Worm (Caenorhabditis elegans) whole organism, young adult: ENCODE data around the gene F55G11.2.

Experiments
- B0035.1 ChIP-seq: sonication (generic microtip); optimal IDR thresholded peaks from 2 replicates; lab custom pipeline; 2016; ENCODE audit warnings: missing genetic modification characterization, mild to moderate bottlenecking, missing compliant biosample characterization, missing genotype, missing genetic modification reagents
- B0261.1 ChIP-seq: sonication (generic microtip); optimal IDR thresholded peaks from 2 replicates; lab custom pipeline; 2016; ENCODE audit warnings: mild to moderate bottlenecking, missing genetic modification characterization, moderate library complexity, missing compliant biosample characterization
- F37B4.10 ChIP-seq: fragments of 200-800 bp; sonication (Bioruptor generic); IDR thresholded peaks from 2 replicates; pipeline ENCODE4 v1.3.6; 2022; ENCODE audit warnings: missing genetic modification characterization, missing compliant biosample characterization
- F39B2.1 ChIP-seq: fragments of 200-800 bp; sonication (Bioruptor generic); IDR thresholded peaks from 2 replicates; pipeline ENCODE4 v1.3.6; 2022; ENCODE audit warnings: missing genetic modification reagents, missing genetic modification characterization, missing compliant biosample characterization
- F55B11.4 ChIP-seq: sonication (generic microtip); optimal IDR thresholded peaks from 2 replicates; lab custom pipeline; 2016; ENCODE audit warnings: missing compliant biosample characterization, missing genetic modification characterization, borderline replicate concordance; ENCODE audit not compliant: insufficient read depth
- Y53F4B.3 ChIP-seq: fragments of 200-800 bp; sonication (Bioruptor generic); IDR thresholded peaks from 2 replicates; pipeline ENCODE4 v1.3.6; 2022; ENCODE audit warnings: missing genetic modification reagents, missing genetic modification characterization, missing compliant biosample characterization
- Y95B8A.8 ChIP-seq: fragments of 200-800 bp; sonication (Bioruptor generic); IDR thresholded peaks from 2 replicates; pipeline ENCODE4 v1.3.6; 2022; ENCODE audit warnings: missing genetic modification reagents, missing genetic modification characterization, missing compliant biosample characterization
- ZK185.1 ChIP-seq: sonication (generic microtip); optimal IDR thresholded peaks from 2 replicates; lab custom pipeline; 2016; ENCODE audit warnings: mild to moderate bottlenecking, missing genetic modification characterization, missing compliant biosample characterization; ENCODE audit not compliant: poor library complexity, severe bottlenecking
- akir-1 ChIP-seq: fragments of 200-800 bp; sonication (Bioruptor generic); optimal IDR thresholded peaks from 2 replicates; lab custom pipeline; 2018; ENCODE audit warnings: mild to moderate bottlenecking, missing genetic modification characterization, moderate library complexity, missing compliant biosample characterization
- chd-7 ChIP-seq: sonication (generic microtip); optimal IDR thresholded peaks from 2 replicates; lab custom pipeline; 2016; ENCODE audit warnings: mild to moderate bottlenecking, missing genetic modification characterization, moderate library complexity, missing compliant biosample characterization
- hlh-12 ChIP-seq: sonication (generic microtip); optimal IDR thresholded peaks from 2 replicates; lab custom pipeline; 2016; ENCODE audit warnings: missing genetic modification characterization, missing compliant biosample characterization
- hlh-26 ChIP-seq: fragments of 200-800 bp; sonication (Bioruptor generic); conservative IDR thresholded peaks from 2 replicates; pipeline ENCODE4 v1.3.6; 2022; ENCODE audit warnings: missing genetic modification reagents, missing genetic modification characterization, missing compliant biosample characterization
- hmg-1.2 ChIP-seq: fragments of 200-800 bp; sonication (Bioruptor generic); IDR thresholded peaks from 2 replicates; pipeline ENCODE4 v1.3.6; 2022; ENCODE audit warnings: missing genetic modification reagents, missing genetic modification characterization, missing compliant biosample characterization
- hrde-1 ChIP-seq: sonication (generic microtip); optimal IDR thresholded peaks from 2 replicates; lab custom pipeline; 2016; ENCODE audit warnings: missing genetic modification characterization, mild to moderate bottlenecking, missing compliant biosample characterization, moderate library complexity, missing genotype, missing genetic modification reagents, borderline replicate concordance
- let-526 ChIP-seq: fragments of 200-800 bp; sonication (Bioruptor generic); IDR thresholded peaks from 2 replicates; pipeline ENCODE4 v1.3.6; 2022; ENCODE audit warnings: missing genetic modification reagents, missing genetic modification characterization, missing compliant biosample characterization
- let-607 ChIP-seq, 2 experiments: fragments of 200-800 bp in 1 of 2; sonication (Bioruptor generic) in 1 of 2; sonication (generic microtip) in 1 of 2; optimal IDR thresholded peaks; 2 replicates each; lab custom pipeline; 2016 to 2018; ENCODE audit warnings: mild to moderate bottlenecking in 2 of 2, missing compliant biosample characterization in 2 of 2, missing genetic modification characterization in 2 of 2, moderate library complexity in 2 of 2, missing genotype in 1 of 2
- lin-26 ChIP-seq: fragments of 200-800 bp; sonication (Bioruptor generic); IDR thresholded peaks from 2 replicates; pipeline ENCODE4 v1.3.6; 2022; ENCODE audit warnings: missing genetic modification reagents, missing genetic modification characterization, missing compliant biosample characterization
- lin-35 ChIP-seq, 3 experiments: fragments of 150-350 bp in 2 of 3; sonication (generic microtip) in 1 of 3; optimal IDR thresholded peaks; 2 replicates each; lab custom pipeline; 2014 to 2018; ENCODE audit warnings: missing biosample characterization in 3 of 3, missing genetic modification characterization in 3 of 3, missing genetic modification reagents in 3 of 3
- lin-40 ChIP-seq: sonication (generic microtip); optimal IDR thresholded peaks from 2 replicates; lab custom pipeline; 2016; ENCODE audit warnings: missing genetic modification characterization, mild to moderate bottlenecking, missing compliant biosample characterization, missing genotype, missing genetic modification reagents
- lin-54 ChIP-seq: fragments of 200-800 bp; sonication (Bioruptor generic); optimal IDR thresholded peaks from 2 replicates; lab custom pipeline; 2018; ENCODE audit warnings: mild to moderate bottlenecking, missing genetic modification characterization, missing compliant biosample characterization
- lsy-27 ChIP-seq: sonication (generic microtip); optimal IDR thresholded peaks from 2 replicates; lab custom pipeline; 2017; ENCODE audit warnings: missing genetic modification characterization, mild to moderate bottlenecking, missing compliant biosample characterization, antibody characterized with exemption, missing genotype, borderline replicate concordance; ENCODE audit not compliant: insufficient read depth
- madf-10 ChIP-seq: sonication (generic microtip); optimal IDR thresholded peaks from 2 replicates; lab custom pipeline; 2016; ENCODE audit warnings: mild to moderate bottlenecking, missing genetic modification characterization, missing compliant biosample characterization
- mes-4 ChIP-seq: sonication (generic microtip); optimal IDR thresholded peaks from 2 replicates; lab custom pipeline; 2016; ENCODE audit warnings: missing genotype, missing genetic modification characterization, missing compliant biosample characterization
- nfya-1 ChIP-seq: sonication (generic microtip); optimal IDR thresholded peaks from 2 replicates; lab custom pipeline; 2017; ENCODE audit warnings: antibody characterized with exemption, missing compliant biosample characterization, missing genetic modification characterization, borderline replicate concordance; ENCODE audit not compliant: insufficient read depth
- nhr-90 ChIP-seq: sonication (generic microtip); optimal IDR thresholded peaks from 2 replicates; lab custom pipeline; 2016; ENCODE audit warnings: missing genotype, mild to moderate bottlenecking, missing genetic modification characterization, missing compliant biosample characterization
- rpc-1 ChIP-seq, 2 experiments: fragments of 150-350 bp in 1 of 2; sonication (generic microtip) in 1 of 2; optimal IDR thresholded peaks; 2 replicates each; lab custom pipeline; 2014 to 2018; ENCODE audit warnings: missing biosample characterization in 1 of 2, missing genetic modification characterization in 1 of 2, missing genetic modification reagents in 1 of 2, missing genotype in 1 of 2
- snpc-4 ChIP-seq, 5 experiments: fragments of 150-350 bp in 1 of 5; sonication (generic microtip) in 4 of 5; optimal IDR thresholded peaks; 2 replicates each; lab custom pipeline; 2014 to 2018; ENCODE audit warnings: missing genetic modification characterization in 5 of 5, missing biosample characterization in 3 of 5, antibody characterized with exemption in 2 of 5, mild to moderate bottlenecking in 2 of 5, missing compliant biosample characterization in 2 of 5, missing genotype in 2 of 5, moderate library complexity in 2 of 5, missing genetic modification reagents in 1 of 5
- tlf-1 ChIP-seq: fragments of 200-800 bp; sonication (Bioruptor generic); optimal IDR thresholded peaks from 2 replicates; lab custom pipeline; 2018; ENCODE audit warnings: mild to moderate bottlenecking, missing genetic modification characterization, missing compliant biosample characterization
- ztf-22 ChIP-seq: fragments of 200-800 bp; sonication (Bioruptor generic); optimal IDR thresholded peaks from 2 replicates; lab custom pipeline; 2018; ENCODE audit warnings: mild to moderate bottlenecking, missing genetic modification characterization, moderate library complexity, missing compliant biosample characterization
- ztf-26 ChIP-seq: sonication (generic microtip); optimal IDR thresholded peaks from 2 replicates; lab custom pipeline; 2017; ENCODE audit warnings: missing genetic modification characterization, missing compliant biosample characterization
- ztf-28 ChIP-seq: fragments of 200-800 bp; sonication (Bioruptor generic); IDR thresholded peaks from 2 replicates; pipeline ENCODE4 v1.3.6; 2022; ENCODE audit warnings: missing genetic modification reagents, missing genetic modification characterization, missing compliant biosample characterization
- ztf-6 ChIP-seq: fragments of 200-800 bp; sonication (Bioruptor generic); IDR thresholded peaks from 2 replicates; pipeline ENCODE4 v1.3.6; 2022; ENCODE audit warnings: missing genetic modification reagents, missing genetic modification characterization, missing compliant biosample characterization

Gene F55G11.2

ce11 chrIV:12946488-12946887 is 22.6 kb downstream of the F55G11.2 start, which contains the start of gene F55G11.1:
Gene F55G11.1 (minus strand): TSS chrIV:12946588.
- TF ChIP-seq lin-54 (GFP tag; lab: Kevin White, UChicago) = no peak
- no peak for TF ChIP-seq let-526 (GFP tag; lab: Robert Waterston, UW)

- no peak for TF ChIP-seq lin-35 (GFP tag; optimal IDR thresholded peaks at IDR 0.05; lab: Kevin White, UChicago)
- TF ChIP-seq rpc-1 (optimal IDR thresholded peaks at IDR 0.05; lab: Kevin White, UChicago) = no peak
- TF ChIP-seq rpc-1 (tag; optimal IDR thresholded peaks at IDR 0.05; lab: Kevin White, UChicago) = no peak
- TF ChIP-seq F37B4.10 (GFP tag; lab: Robert Waterston, UW) = no peak
- TF ChIP-seq lsy-27 (tag; lab: Kevin White, UChicago) = no peak
- no peak for TF ChIP-seq ztf-26 (tag; lab: Kevin White, UChicago)
- TF ChIP-seq ZK185.1 = no peak
- TF ChIP-seq F55B11.4 (tag; lab: Kevin White, UChicago) = no peak
- no peak for TF ChIP-seq snpc-4 (GFP tag; optimal IDR thresholded peaks at IDR 0.05; lab: Kevin White, UChicago)
- no peak for TF ChIP-seq snpc-4 (tag; optimal IDR thresholded peaks at IDR 0.05; lab: Kevin White, UChicago)
- TF ChIP-seq hlh-12 (tag; lab: Kevin White, UChicago) = no peak
- no peak for TF ChIP-seq ztf-28 (GFP tag; lab: Robert Waterston, UW)
- no peak for TF ChIP-seq let-607 (tag; optimal IDR thresholded peaks at IDR 0.05; lab: Kevin White, UChicago)
- TF ChIP-seq ztf-22 (GFP tag; lab: Kevin White, UChicago) = no peak
- TF ChIP-seq lin-26 (GFP tag; lab: Robert Waterston, UW) = no peak
- no peak for TF ChIP-seq chd-7 (tag; lab: Kevin White, UChicago)
- no peak for TF ChIP-seq B0261.1 (tag; lab: Kevin White, UChicago)
- no peak for TF ChIP-seq lin-40
- no peak for TF ChIP-seq hrde-1
- no peak for TF ChIP-seq hmg-1.2 (GFP tag; lab: Robert Waterston, UW)
- no peak for TF ChIP-seq madf-10 (tag; lab: Kevin White, UChicago)
These were observed 26.5 kb downstream of the F55G11.2 start, which contains the start of gene dct-19 for ce11 chrIV:12942633-12943032. Gene dct-19 (plus strand): TSS chrIV:12942933.

- TF ChIP-seq Y95B8A.8 (no peak), Y53F4B.3 (GFP tag; lab: Robert Waterston, UW) (no peak), B0035.1 (no peak), tlf-1 (GFP tag; lab: Kevin White, UChicago) (no peak), F39B2.1 (GFP tag; lab: Robert Waterston, UW) (no peak), ztf-6 (GFP tag; lab: Robert Waterston, UW) (no peak), nfya-1 (tag; lab: Kevin White, UChicago) (no peak), mes-4 (tag; lab: Kevin White, UChicago) (no peak), akir-1 (GFP tag; lab: Kevin White, UChicago) (no peak), hlh-26 (GFP tag; lab: Robert Waterston, UW) (no peak), nhr-90 (tag; lab: Kevin White, UChicago) (no peak)
- TF ChIP-seq, all 124 proteins: peak for 0
These were observed 27.8 kb downstream of the F55G11.2 start, which contains the start of gene dod-24 for ce11 chrIV:12941254-12941653. Gene dod-24 (minus strand): TSS chrIV:12941354.
